Fruit fly (Drosophila melanogaster) whole organism, prepupa: ENCODE measurements around the gene CG4896.

Source experiments
- Blimp-1 ChIP-seq: fragments of 200-800 bp; sonication (Bioruptor generic); optimal IDR thresholded peaks from 3 replicates; lab custom pipeline; 2017; ENCODE audit warnings: missing biosample characterization, missing genetic modification characterization, mild to moderate bottlenecking, moderate library complexity, missing genetic modification reagents
- CG11762 ChIP-seq: fragments of 200-800 bp; sonication (Bioruptor generic); optimal IDR thresholded peaks from 3 replicates; lab custom pipeline; 2016; ENCODE audit warnings: missing biosample characterization, missing genetic modification characterization; ENCODE audit not compliant: insufficient read depth
- CG15336 ChIP-seq: fragments of 200-800 bp; sonication (Bioruptor generic); IDR thresholded peaks from 2 replicates; pipeline ENCODE4 v1.3.6; 2022; ENCODE audit warnings: missing biosample characterization, missing genetic modification characterization
- CG1621 ChIP-seq: fragments of 200-800 bp; sonication (Bioruptor generic); optimal IDR thresholded peaks from 3 replicates; lab custom pipeline; 2018; ENCODE audit warnings: missing biosample characterization, mild to moderate bottlenecking, missing genetic modification characterization
- CG31627 ChIP-seq: fragments of 200-800 bp; sonication (Bioruptor generic); optimal IDR thresholded peaks from 3 replicates; lab custom pipeline; 2016; ENCODE audit warnings: missing biosample characterization, missing genetic modification characterization
- CG32006 ChIP-seq: fragments of 200-800 bp; sonication (Bioruptor generic); optimal IDR thresholded peaks from 3 replicates; lab custom pipeline; 2017; ENCODE audit warnings: missing biosample characterization, mild to moderate bottlenecking, missing genetic modification characterization
- CG34406 ChIP-seq: fragments of 200-800 bp; sonication (Bioruptor generic); optimal IDR thresholded peaks from 3 replicates; lab custom pipeline; 2016; ENCODE audit warnings: missing biosample characterization, missing genetic modification characterization
- CG3919 ChIP-seq: fragments of 200-800 bp; sonication (Bioruptor generic); optimal IDR thresholded peaks from 3 replicates; lab custom pipeline; 2016; ENCODE audit warnings: missing biosample characterization, missing genetic modification characterization
- CG6163 ChIP-seq: fragments of 200-800 bp; sonication (Bioruptor generic); IDR thresholded peaks from 3 replicates; pipeline ENCODE4 v1.3.6; 2022; ENCODE audit warnings: missing biosample characterization, missing genetic modification characterization
- CG6276 ChIP-seq: fragments of 200-800 bp; sonication (Bioruptor generic); optimal IDR thresholded peaks from 2 replicates; lab custom pipeline; 2017; ENCODE audit warnings: missing biosample characterization, mild to moderate bottlenecking, missing genetic modification characterization
- CG6792 ChIP-seq: fragments of 200-800 bp; sonication (Bioruptor generic); optimal IDR thresholded peaks from 3 replicates; lab custom pipeline; 2016; ENCODE audit warnings: missing biosample characterization, missing genetic modification characterization
- CG6854 ChIP-seq: fragments of 200-800 bp; sonication (Bioruptor generic); optimal IDR thresholded peaks from 2 replicates; lab custom pipeline; 2017; ENCODE audit warnings: missing biosample characterization, mild to moderate bottlenecking, missing genetic modification characterization
- CG7368 ChIP-seq: fragments of 200-800 bp; sonication (Bioruptor generic); optimal IDR thresholded peaks from 3 replicates; lab custom pipeline; 2016; ENCODE audit warnings: missing biosample characterization, missing genetic modification characterization
- CG8632 ChIP-seq: fragments of 200-800 bp; sonication (Bioruptor generic); optimal IDR thresholded peaks from 3 replicates; lab custom pipeline; 2016; ENCODE audit warnings: missing biosample characterization, missing genetic modification characterization
- Eip75B ChIP-seq: fragments of 200-800 bp; sonication (Bioruptor generic); optimal IDR thresholded peaks from 3 replicates; lab custom pipeline; 2016; ENCODE audit warnings: missing biosample characterization, missing genetic modification characterization
- Eip78C ChIP-seq: fragments of 200-800 bp; sonication (Bioruptor generic); peaks from one replicate; lab custom pipeline; 2016; ENCODE audit warnings: missing biosample characterization, missing genetic modification characterization
- Eip93F ChIP-seq: fragments of 200-800 bp; sonication (Bioruptor generic); optimal IDR thresholded peaks from 2 replicates; lab custom pipeline; 2016; ENCODE audit warnings: missing biosample characterization, mild to moderate bottlenecking, missing genetic modification characterization
- Ets96B ChIP-seq: fragments of 200-800 bp; optimal IDR thresholded peaks from 2 replicates; lab custom pipeline; 2019; ENCODE audit warnings: missing biosample characterization, mild to moderate bottlenecking, missing genetic modification characterization, moderate library complexity
- Hr39 ChIP-seq: fragments of 200-800 bp; sonication (Bioruptor generic); optimal IDR thresholded peaks from 2 replicates; lab custom pipeline; 2016; ENCODE audit warnings: missing biosample characterization, missing genetic modification characterization
- Hr4 ChIP-seq: fragments of 200-800 bp; sonication (Bioruptor generic); optimal IDR thresholded peaks from 3 replicates; lab custom pipeline; 2016; ENCODE audit warnings: missing biosample characterization, missing genetic modification characterization
- Lpt ChIP-seq: fragments of 200-800 bp; sonication (Bioruptor generic); optimal IDR thresholded peaks from 3 replicates; lab custom pipeline; 2016; ENCODE audit warnings: missing biosample characterization, missing genetic modification characterization
- Met ChIP-seq: fragments of 200-800 bp; sonication (Bioruptor generic); optimal IDR thresholded peaks from 3 replicates; lab custom pipeline; 2016; ENCODE audit warnings: missing biosample characterization, missing genetic modification characterization
- Smox ChIP-seq: fragments of 200-800 bp; sonication (Bioruptor generic); optimal IDR thresholded peaks from 3 replicates; lab custom pipeline; 2016; ENCODE audit warnings: missing biosample characterization, missing genetic modification characterization
- Sox14 ChIP-seq: fragments of 200-800 bp; sonication (Bioruptor generic); optimal IDR thresholded peaks from 3 replicates; lab custom pipeline; 2016; ENCODE audit warnings: missing biosample characterization, missing genetic modification characterization
- Sox15 ChIP-seq: fragments of 200-800 bp; sonication (Bioruptor generic); optimal IDR thresholded peaks from 3 replicates; lab custom pipeline; 2016; ENCODE audit warnings: missing biosample characterization, missing genetic modification characterization
- achi ChIP-seq: fragments of 200-800 bp; sonication (Bioruptor generic); optimal IDR thresholded peaks from 3 replicates; lab custom pipeline; 2016; ENCODE audit warnings: missing biosample characterization, missing genetic modification characterization
- dsx ChIP-seq: fragments of 200-800 bp; optimal IDR thresholded peaks from 3 replicates; lab custom pipeline; 2019; ENCODE audit warnings: missing biosample characterization, mild to moderate bottlenecking, missing genetic modification characterization, moderate library complexity; ENCODE audit not compliant: poor library complexity, severe bottlenecking
- esn ChIP-seq: fragments of 200-800 bp; sonication (Bioruptor generic); optimal IDR thresholded peaks from 2 replicates; lab custom pipeline; 2016; ENCODE audit warnings: missing biosample characterization, mild to moderate bottlenecking, missing genetic modification characterization, moderate library complexity
- fd59A ChIP-seq: fragments of 200-800 bp; sonication (Bioruptor generic); optimal IDR thresholded peaks from 2 replicates; lab custom pipeline; 2017; ENCODE audit warnings: missing biosample characterization, mild to moderate bottlenecking, missing genetic modification characterization, missing genetic modification reagents
- fd85E ChIP-seq: fragments of 200-800 bp; sonication (Bioruptor generic); optimal IDR thresholded peaks from 3 replicates; lab custom pipeline; 2016; ENCODE audit warnings: missing biosample characterization, missing genetic modification characterization
- net ChIP-seq: fragments of 200-800 bp; sonication (Bioruptor generic); optimal IDR thresholded peaks from 3 replicates; lab custom pipeline; 2016; ENCODE audit warnings: missing biosample characterization, missing genetic modification characterization
- pdm3 ChIP-seq: fragments of 200-800 bp; sonication (Bioruptor generic); optimal IDR thresholded peaks from 3 replicates; lab custom pipeline; 2016; ENCODE audit warnings: missing biosample characterization, missing genetic modification characterization
- ss ChIP-seq, 2 experiments: fragments of 200-800 bp; sonication (Bioruptor generic); optimal IDR thresholded peaks; 2 replicates in 1 of 2; 3 replicates in 1 of 2; lab custom pipeline; 2017 to 2018; ENCODE audit warnings: mild to moderate bottlenecking in 2 of 2, missing biosample characterization in 2 of 2, missing genetic modification characterization in 2 of 2, moderate library complexity in 1 of 2
- svp ChIP-seq: fragments of 200-800 bp; sonication (Bioruptor generic); peaks from one replicate; lab custom pipeline; 2016; ENCODE audit warnings: missing biosample characterization, missing genetic modification characterization
- vri ChIP-seq: fragments of 200-800 bp; sonication (Bioruptor generic); optimal IDR thresholded peaks from 3 replicates; lab custom pipeline; 2016; ENCODE audit warnings: missing biosample characterization, mild to moderate bottlenecking, missing genetic modification characterization

Gene CG4896

DNA sequence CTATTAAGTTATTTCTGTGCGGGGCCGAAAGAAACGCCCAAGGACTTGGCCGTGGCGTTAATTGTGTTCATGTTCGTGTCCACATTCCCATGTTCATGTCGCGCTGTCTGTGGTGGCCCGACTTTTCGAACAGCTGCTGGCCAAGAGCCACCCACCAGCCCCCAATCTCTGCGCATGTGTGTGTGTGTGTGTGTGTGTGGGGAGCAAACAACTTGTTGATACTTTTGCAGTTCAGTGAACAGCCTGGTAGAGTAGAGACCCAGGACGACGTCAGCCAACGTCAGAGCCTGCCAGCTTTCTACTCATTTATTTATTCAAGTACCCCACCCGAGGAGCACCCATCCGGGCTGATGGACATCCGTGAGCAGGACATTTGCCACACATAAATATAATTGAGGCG lies 40.5 kb upstream of the CG4896 start:
- TF ChIP-seq pdm3 (GFP tag; lab: Kevin White, UChicago), result no peak
- no peak for TF ChIP-seq CG3919 (GFP tag; lab: Kevin White, UChicago)
- no peak for TF ChIP-seq CG1621 (tag; lab: Kevin White, UChicago)
- no peak for TF ChIP-seq Lpt (GFP tag; lab: Kevin White, UChicago)
- no peak for TF ChIP-seq CG31627
- TF ChIP-seq CG6792 (GFP tag; lab: Kevin White, UChicago), result no peak
- no peak for TF ChIP-seq Ets96B (tag; lab: Kevin White, UChicago)
- no peak for TF ChIP-seq CG6276 (GFP tag; lab: Kevin White, UChicago)
- TF ChIP-seq CG7368 (GFP tag; lab: Kevin White, UChicago), result no peak
- no peak for TF ChIP-seq achi (GFP tag; lab: Kevin White, UChicago)
- TF ChIP-seq CG6163, result no peak

DNA sequence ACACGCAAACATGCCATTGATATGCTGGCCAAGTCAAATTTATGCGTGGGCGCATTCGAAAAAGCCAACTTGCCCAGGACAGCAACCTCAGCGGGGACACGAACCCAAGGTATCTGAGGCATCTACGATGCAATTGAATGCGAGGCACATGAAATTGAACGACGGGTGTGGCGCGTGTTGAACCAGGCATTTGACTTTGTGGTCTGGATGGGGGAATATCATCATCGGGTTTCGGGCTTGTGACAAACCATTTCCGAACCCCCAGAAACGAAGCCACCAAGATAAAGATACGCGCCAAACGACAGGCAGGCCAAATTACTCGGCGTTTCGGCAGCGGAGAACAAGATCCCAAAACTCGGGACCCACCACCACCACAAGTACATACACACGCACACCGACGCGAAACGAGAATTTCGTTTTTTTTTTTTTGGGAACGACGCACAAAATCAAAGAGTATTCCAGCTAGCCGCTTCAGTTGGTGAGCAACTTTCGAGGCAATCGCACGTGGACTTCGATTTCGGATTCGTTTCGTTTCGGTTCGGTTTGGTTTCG lies 34.7 kb upstream of the CG4896 start, which contains the start of gene MFS3:
Gene MFS3, plus strand, starts transcription at position 472 of the 552 bp plus-strand sequence.
- TF ChIP-seq Smox (GFP tag; lab: Kevin White, UChicago) (no peak), CG1621 (tag; lab: Kevin White, UChicago) (no peak), CG15336 (GFP tag; lab: Robert Waterston, UW) (0 out of 2 replicates have a peak, but pooled peaks have one; percentile 17), Blimp-1 (GFP tag; lab: Kevin White, UChicago) (no peak), CG34406 (GFP tag; lab: Kevin White, UChicago) (no peak), Eip75B (GFP tag; lab: Kevin White, UChicago) (peak; percentile 54), Hr39 (GFP tag; lab: Kevin White, UChicago) (no peak), CG6854 (GFP tag; lab: Kevin White, UChicago) (peak; percentile 58), CG3919 (GFP tag; lab: Kevin White, UChicago) (peak; percentile 19), vri (peak; percentile 48), achi (GFP tag; lab: Kevin White, UChicago) (no peak), CG7368 (GFP tag; lab: Kevin White, UChicago) (no peak), CG32006 (no peak), net (GFP tag; lab: Kevin White, UChicago) (peak; percentile 19), CG11762 (GFP tag; lab: Kevin White, UChicago) (no peak), dsx (GFP tag; lab: Kevin White, UChicago) (no peak), ss (GFP tag; optimal IDR thresholded peaks at IDR 0.05; lab: Kevin White, UChicago) (peak; percentile 2 to 52), fd59A (no peak), Eip93F (no peak), Sox14 (GFP tag; lab: Kevin White, UChicago) (no peak), Hr4 (GFP tag; lab: Kevin White, UChicago) (no peak), Eip78C (GFP tag; lab: Kevin White, UChicago) (peak; percentile 62), CG6163 (peak; percentile 23; the same call in 1 of the 3 replicates), svp (peak; percentile 68), CG6276 (GFP tag; lab: Kevin White, UChicago) (peak; percentile 89), fd85E (GFP tag; lab: Kevin White, UChicago) (peak; percentile 34), Met (peak; percentile 28), esn (peak; percentile 39), pdm3 (GFP tag; lab: Kevin White, UChicago) (no peak), CG8632 (GFP tag; lab: Kevin White, UChicago) (no peak)
- TF ChIP-seq, all 60 proteins: peak for 14

DNA sequence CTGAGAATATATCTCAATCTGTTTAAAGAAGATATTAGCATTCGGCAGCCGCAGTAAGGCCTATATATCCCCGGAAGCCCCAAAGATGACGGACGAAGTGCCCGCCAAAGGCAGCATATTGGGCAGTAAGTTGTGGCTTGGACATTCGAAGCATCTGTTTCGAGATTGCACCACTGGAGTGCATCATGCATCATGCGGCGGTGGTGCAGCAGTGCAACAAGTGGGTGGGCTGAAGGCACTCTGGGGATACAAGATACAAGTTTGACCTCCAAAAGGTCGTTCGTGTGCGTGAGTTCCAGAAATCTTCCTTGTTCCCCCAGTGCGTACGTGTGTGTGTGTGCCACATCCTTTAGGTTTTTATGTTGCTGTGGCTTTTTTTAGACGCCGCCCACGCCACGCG lies 34.2 kb upstream of the CG4896 start:
- no peak for TF ChIP-seq Sox15 (GFP tag; lab: Kevin White, UChicago)
